Fruit fly (Drosophila melanogaster) whole organism, embryonic: ENCODE data around the gene al.

Experiments used
- Blimp-1 ChIP-seq: fragments of 200-800 bp; sonication (Bioruptor generic); optimal IDR thresholded peaks from 3 replicates; lab custom pipeline; 2018; ENCODE audit warnings: missing biosample characterization, missing genetic modification characterization, mild to moderate bottlenecking, moderate library complexity, missing genetic modification reagents
- CG10209 ChIP-seq: fragments of 200-800 bp; sonication (Bioruptor generic); optimal IDR thresholded peaks from 3 replicates; lab custom pipeline; 2017; ENCODE audit warnings: missing biosample characterization, mild to moderate bottlenecking, missing genetic modification characterization, missing genetic modification reagents
- CG10366 ChIP-seq: fragments of 200-800 bp; sonication (Bioruptor generic); IDR thresholded peaks from 2 replicates; pipeline ENCODE4 v1.3.6; 2022; ENCODE audit warnings: missing biosample characterization, missing genetic modification characterization
- CG11085 ChIP-seq: fragments of 200-800 bp; sonication (Bioruptor generic); IDR thresholded peaks from 2 replicates; pipeline ENCODE4 v1.3.6; 2022; ENCODE audit warnings: missing biosample characterization, missing genetic modification characterization
- CG11456 ChIP-seq: fragments of 200-800 bp; sonication (Bioruptor generic); IDR thresholded peaks from 3 replicates; pipeline ENCODE4 v1.3.6; 2022; ENCODE audit warnings: missing biosample characterization, missing genetic modification characterization
- CG12299 ChIP-seq: fragments of 200-800 bp; sonication (Bioruptor generic); optimal IDR thresholded peaks from 2 replicates; lab custom pipeline; 2018; ENCODE audit warnings: missing biosample characterization, mild to moderate bottlenecking, missing genetic modification characterization
- CG14050 ChIP-seq: fragments of 200-800 bp; sonication (Bioruptor generic); IDR thresholded peaks from 3 replicates; pipeline ENCODE4 v1.3.6; 2022; ENCODE audit warnings: missing biosample characterization, missing genetic modification characterization
- CG16815 ChIP-seq: fragments of 200-800 bp; sonication (Bioruptor generic); optimal IDR thresholded peaks from 3 replicates; lab custom pipeline; 2017; ENCODE audit warnings: missing biosample characterization, mild to moderate bottlenecking, missing genetic modification characterization
- CG17361 ChIP-seq: fragments of 200-800 bp; sonication (Bioruptor generic); IDR thresholded peaks from 3 replicates; pipeline ENCODE4 v1.3.6; 2022; ENCODE audit warnings: missing biosample characterization, missing genetic modification characterization
- CG17802 ChIP-seq: fragments of 200-800 bp; sonication (Bioruptor generic); optimal IDR thresholded peaks from 2 replicates; lab custom pipeline; 2018; ENCODE audit warnings: missing biosample characterization, mild to moderate bottlenecking, missing genetic modification characterization, moderate library complexity
- CG18011 ChIP-seq: fragments of 200-800 bp; sonication (Bioruptor generic); optimal IDR thresholded peaks from 2 replicates; lab custom pipeline; 2017; ENCODE audit warnings: missing biosample characterization, missing genetic modification characterization, mild to moderate bottlenecking, moderate library complexity, missing genotype
- CG2875 ChIP-seq: fragments of 200-800 bp; sonication (Bioruptor generic); optimal IDR thresholded peaks from 2 replicates; lab custom pipeline; 2017; ENCODE audit warnings: missing biosample characterization, mild to moderate bottlenecking, missing genetic modification characterization, missing genetic modification reagents
- CG3995 ChIP-seq: fragments of 200-800 bp; sonication (Bioruptor generic); optimal IDR thresholded peaks from 3 replicates; lab custom pipeline; 2016; ENCODE audit warnings: missing biosample characterization, missing genetic modification characterization
- CG42726 ChIP-seq: fragments of 200-800 bp; sonication (Bioruptor generic); IDR thresholded peaks from 2 replicates; pipeline ENCODE4 v1.3.6; 2022; ENCODE audit warnings: missing biosample characterization, missing genetic modification characterization; ENCODE audit not compliant: partially characterized antibody
- CG4617 ChIP-seq: fragments of 200-800 bp; sonication (Bioruptor generic); optimal IDR thresholded peaks from 3 replicates; lab custom pipeline; 2016; ENCODE audit warnings: missing biosample characterization, missing genetic modification characterization, borderline replicate concordance
- CG4820 ChIP-seq: fragments of 200-800 bp; sonication (Bioruptor generic); optimal IDR thresholded peaks from 3 replicates; lab custom pipeline; 2016; ENCODE audit warnings: missing biosample characterization, missing genetic modification characterization
- CG4854 ChIP-seq: fragments of 200-800 bp; sonication (Bioruptor generic); optimal IDR thresholded peaks from 2 replicates; lab custom pipeline; 2016; ENCODE audit warnings: missing biosample characterization, missing genetic modification characterization, inconsistent platforms
- CG5180 ChIP-seq: fragments of 200-800 bp; sonication (Bioruptor generic); optimal IDR thresholded peaks from 3 replicates; lab custom pipeline; 2017; ENCODE audit warnings: missing biosample characterization, missing genetic modification characterization, mild to moderate bottlenecking, moderate library complexity, missing genetic modification reagents
- CG6765 ChIP-seq: fragments of 200-800 bp; sonication (Bioruptor generic); optimal IDR thresholded peaks from 3 replicates; lab custom pipeline; 2017; ENCODE audit warnings: missing biosample characterization, mild to moderate bottlenecking, missing genetic modification characterization
- CG7271 ChIP-seq: fragments of 200-800 bp; sonication (Bioruptor generic); optimal IDR thresholded peaks from 2 replicates; lab custom pipeline; 2018; ENCODE audit warnings: missing biosample characterization, mild to moderate bottlenecking, missing genetic modification characterization, moderate library complexity
- CG7928 ChIP-seq: fragments of 200-800 bp; sonication (Bioruptor generic); optimal IDR thresholded peaks from 2 replicates; lab custom pipeline; 2017; ENCODE audit warnings: missing biosample characterization, mild to moderate bottlenecking, missing genetic modification characterization
- CG7963 ChIP-seq: fragments of 200-800 bp; sonication (Bioruptor generic); IDR thresholded peaks from 3 replicates; pipeline ENCODE4 v1.3.6; 2022; ENCODE audit warnings: missing biosample characterization, missing genetic modification characterization; ENCODE audit not compliant: partially characterized antibody
- CG8359 ChIP-seq: fragments of 200-800 bp; sonication (Bioruptor generic); optimal IDR thresholded peaks from 2 replicates; lab custom pipeline; 2017; ENCODE audit warnings: missing biosample characterization, mild to moderate bottlenecking, missing genetic modification characterization, borderline replicate concordance
- CG9609 ChIP-seq: fragments of 200-800 bp; sonication (Bioruptor generic); optimal IDR thresholded peaks from 3 replicates; lab custom pipeline; 2016; ENCODE audit warnings: missing biosample characterization, missing genetic modification characterization
- CG9797 ChIP-seq: fragments of 200-800 bp; sonication (Bioruptor generic); optimal IDR thresholded peaks from 3 replicates; lab custom pipeline; 2018; ENCODE audit warnings: missing biosample characterization, mild to moderate bottlenecking, missing genetic modification characterization
- CoRest ChIP-seq: fragments of 200-800 bp; sonication (Bioruptor generic); optimal IDR thresholded peaks from 3 replicates; lab custom pipeline; 2018; ENCODE audit warnings: missing biosample characterization, mild to moderate bottlenecking, missing genetic modification characterization, moderate library complexity
- Gug ChIP-seq: fragments of 200-800 bp; sonication (Bioruptor generic); IDR thresholded peaks from 4 replicates; pipeline ENCODE4 v1.3.6; 2022; ENCODE audit warnings: missing biosample characterization, missing genetic modification characterization
- Hmx ChIP-seq: fragments of 200-800 bp; sonication (Bioruptor generic); optimal IDR thresholded peaks from 2 replicates; lab custom pipeline; 2016; ENCODE audit warnings: missing biosample characterization, missing genetic modification characterization
- Jarid2 ChIP-seq: fragments of 200-800 bp; sonication (Bioruptor generic); optimal IDR thresholded peaks from 3 replicates; lab custom pipeline; 2017; ENCODE audit warnings: mild to moderate bottlenecking, missing biosample characterization, missing genetic modification reagents, missing genetic modification characterization
- Mes4 ChIP-seq: fragments of 200-800 bp; sonication (Bioruptor generic); optimal IDR thresholded peaks from 2 replicates; lab custom pipeline; 2016; ENCODE audit warnings: missing biosample characterization, missing genetic modification characterization
- TFAM ChIP-seq: fragments of 200-800 bp; sonication (Bioruptor generic); optimal IDR thresholded peaks from 2 replicates; lab custom pipeline; 2017; ENCODE audit warnings: missing biosample characterization, missing genetic modification characterization, inconsistent platforms
- bab2 ChIP-seq: fragments of 200-800 bp; sonication (Bioruptor generic); optimal IDR thresholded peaks from 2 replicates; lab custom pipeline; 2016; ENCODE audit warnings: missing biosample characterization, missing genetic modification characterization
- da ChIP-seq: fragments of 200-800 bp; sonication (Bioruptor generic); optimal IDR thresholded peaks from 2 replicates; lab custom pipeline; 2016; ENCODE audit warnings: missing biosample characterization, missing genetic modification characterization
- emc ChIP-seq: fragments of 200-800 bp; sonication (Bioruptor generic); optimal IDR thresholded peaks from 2 replicates; lab custom pipeline; 2016; ENCODE audit warnings: missing biosample characterization, missing genetic modification characterization
- eve ChIP-seq, 2 experiments: fragments of >200 bp; optimal IDR thresholded peaks; 2 replicates each; lab custom pipeline; 2017; ENCODE audit warnings: missing biosample characterization in 2 of 2, missing genetic modification characterization in 2 of 2
- kni ChIP-seq: fragments of 200-800 bp; sonication (Bioruptor generic); optimal IDR thresholded peaks from 3 replicates; lab custom pipeline; 2017; ENCODE audit warnings: mild to moderate bottlenecking, missing biosample characterization, missing genetic modification reagents, missing genetic modification characterization
- luna ChIP-seq: fragments of 200-800 bp; sonication (Bioruptor generic); optimal IDR thresholded peaks from 2 replicates; lab custom pipeline; 2016; ENCODE audit warnings: missing biosample characterization, missing genetic modification characterization
- oc ChIP-seq: fragments of 200-800 bp; sonication (Bioruptor generic); optimal IDR thresholded peaks from 2 replicates; lab custom pipeline; 2018; ENCODE audit warnings: missing biosample characterization, mild to moderate bottlenecking, missing genetic modification characterization, moderate library complexity
- peb ChIP-seq: fragments of 200-800 bp; sonication (Bioruptor generic); IDR thresholded peaks from 2 replicates; pipeline ENCODE4 v1.3.6; 2022; ENCODE audit warnings: missing biosample characterization, missing genetic modification characterization
- pnt ChIP-seq: fragments of 200-800 bp; sonication (Bioruptor generic); optimal IDR thresholded peaks from 3 replicates; lab custom pipeline; 2016; ENCODE audit warnings: missing biosample characterization, missing genetic modification characterization
- schlank ChIP-seq: fragments of 200-800 bp; sonication (Bioruptor generic); optimal IDR thresholded peaks from 2 replicates; lab custom pipeline; 2018; ENCODE audit warnings: missing biosample characterization, mild to moderate bottlenecking, missing genetic modification characterization
- sens ChIP-seq: fragments of 200-800 bp; sonication (Bioruptor generic); peaks from one replicate; lab custom pipeline; 2016; ENCODE audit warnings: missing biosample characterization, missing genetic modification characterization
- sna ChIP-seq: fragments of 200-800 bp; sonication (Bioruptor generic); IDR thresholded peaks from 2 replicates; pipeline ENCODE4 v1.3.6; 2022; ENCODE audit warnings: missing biosample characterization, missing genetic modification characterization; ENCODE audit not compliant: partially characterized antibody
- ssp ChIP-seq: fragments of 200-800 bp; sonication (Bioruptor generic); IDR thresholded peaks from 2 replicates; pipeline ENCODE4 v1.3.6; 2022; ENCODE audit warnings: missing biosample characterization, missing genetic modification characterization
- sug ChIP-seq: fragments of 200-800 bp; optimal IDR thresholded peaks from 2 replicates; lab custom pipeline; 2019; ENCODE audit warnings: missing biosample characterization, mild to moderate bottlenecking, missing genetic modification characterization, moderate library complexity
- trem ChIP-seq: fragments of 200-800 bp; optimal IDR thresholded peaks from 3 replicates; lab custom pipeline; 2019; ENCODE audit warnings: missing biosample characterization, mild to moderate bottlenecking, missing genetic modification characterization, moderate library complexity
- wor ChIP-seq: fragments of 200-800 bp; sonication (Bioruptor generic); IDR thresholded peaks from 2 replicates; pipeline ENCODE4 v1.3.6; 2022; ENCODE audit warnings: missing biosample characterization, missing genetic modification characterization
- zen2 ChIP-seq: fragments of 200-800 bp; sonication (Bioruptor generic); IDR thresholded peaks from 3 replicates; pipeline ENCODE4 v1.3.6; 2022; ENCODE audit warnings: missing biosample characterization, missing genetic modification characterization; ENCODE audit not compliant: partially characterized antibody
- zfh1 ChIP-seq: fragments of 200-800 bp; sonication (Bioruptor generic); IDR thresholded peaks from 3 replicates; pipeline ENCODE4 v1.3.6; 2022; ENCODE audit warnings: missing biosample characterization, missing genetic modification characterization

The al gene

dm6 chr2L:421119-421821 is 43.4 kb downstream of the al start, which contains the start of the genes CG11885 and CG13692 (continued):
- TF ChIP-seq CG4617 (GFP tag; lab: Kevin White, UChicago) (peak; percentile 72), CG16815 (GFP tag; lab: Kevin White, UChicago) (no peak), CG17802 (tag; lab: Kevin White, UChicago) (peak; percentile 24), peb (GFP tag; lab: Robert Waterston, UW) (no peak), CG4854 (GFP tag; lab: Kevin White, UChicago) (peak; percentile 13), Jarid2 (GFP tag; lab: Kevin White, UChicago) (no peak), CG4820 (GFP tag; lab: Kevin White, UChicago) (no peak), CG14050 (GFP tag; lab: Robert Waterston, UW) (no peak), Gug (GFP tag; lab: Robert Waterston, UW) (no peak), CoRest (tag; lab: Kevin White, UChicago) (peak; percentile 53), CG18011 (peak; percentile 20), CG2875 (GFP tag; lab: Kevin White, UChicago) (no peak), wor (GFP tag; lab: Robert Waterston, UW) (no peak), sens (GFP tag; lab: Kevin White, UChicago) (peak; percentile 95), CG7271 (tag; lab: Kevin White, UChicago) (peak; percentile 27), bab2 (GFP tag; lab: Kevin White, UChicago) (no peak), CG7963 (peak; percentile 96), oc (tag; lab: Kevin White, UChicago) (peak; percentile 13), CG11085 (GFP tag; lab: Robert Waterston, UW) (no peak), Mes4 (GFP tag; lab: Kevin White, UChicago) (no peak), pnt (GFP tag; lab: Kevin White, UChicago) (no peak), CG9609 (peak; percentile 0), CG17361 (GFP tag; lab: Robert Waterston, UW) (peak; percentile 35; the same call in 1 of the 3 replicates), CG10209 (GFP tag; lab: Kevin White, UChicago) (peak; percentile 31), zen2 (GFP tag; lab: Robert Waterston, UW) (peak; percentile 99), Blimp-1 (GFP tag; lab: Kevin White, UChicago) (no peak), CG12299 (tag; lab: Kevin White, UChicago) (peak; percentile 31), CG5180 (GFP tag; lab: Kevin White, UChicago) (no peak), sna (GFP tag; lab: Robert Waterston, UW) (peak; percentile 99), CG7928 (GFP tag; lab: Kevin White, UChicago) (peak; percentile 2), CG10366 (GFP tag; lab: Robert Waterston, UW) (no peak), da (GFP tag; lab: Kevin White, UChicago) (no peak), eve (GFP tag; optimal IDR thresholded peaks at IDR 0.05; lab: Kevin White, UChicago) (no peak), sug (tag; lab: Kevin White, UChicago) (peak; percentile 62), ssp (GFP tag; lab: Robert Waterston, UW) (peak; percentile 44), luna (GFP tag; lab: Kevin White, UChicago) (no peak), Hmx (no peak), schlank (tag; lab: Kevin White, UChicago) (no peak), CG9797 (GFP tag; lab: Kevin White, UChicago) (peak; percentile 92), TFAM (no peak), kni (GFP tag; lab: Kevin White, UChicago) (peak; percentile 51), CG11456 (GFP tag; lab: Robert Waterston, UW) (peak; percentile 36; the same call in 2 of the 3 replicates), CG8359 (GFP tag; lab: Kevin White, UChicago) (no peak), zfh1 (GFP tag; lab: Robert Waterston, UW) (no peak), CG3995 (GFP tag; lab: Kevin White, UChicago) (peak; percentile 91), trem (tag; lab: Kevin White, UChicago) (peak; percentile 90), emc (GFP tag; lab: Kevin White, UChicago) (no peak), CG42726 (GFP tag; lab: Robert Waterston, UW) (peak; percentile 99), CG6765 (GFP tag; lab: Kevin White, UChicago) (no peak)
